Worm (Caenorhabditis elegans): ENCODE results near the gene F58F6.5.

F58F6.5 gene

ce11 chrIV:1349352-1349751 is 5.9 kb downstream of the F58F6.5 start:
- TF ChIP-seq aha-1 (tag), result peak; percentile 91
- TF ChIP-seq dpl-1 (GFP tag; optimal IDR thresholded peaks at IDR 0.05), result no peak

- TF ChIP-seq lsy-2 (tag; optimal IDR thresholded peaks at IDR 0.05) (no peak), aly-2 (tag; optimal IDR thresholded peaks at IDR 0.05) (no peak), lin-15B (tag; optimal IDR thresholded peaks at IDR 0.05) (no peak), nhr-237 (tag; optimal IDR thresholded peaks at IDR 0.05) (no peak), tra-1 (GFP tag; IDR thresholded peaks at IDR 0.05) (no peak), set-16 (GFP tag; IDR thresholded peaks at IDR 0.05) (peak; percentile 95), nhr-28 (tag; optimal IDR thresholded peaks at IDR 0.05) (no peak), T26A8.4 (GFP tag; IDR thresholded peaks at IDR 0.05) (0 out of 2 replicates have a peak, but pooled peaks have one; percentile 38), unc-130 (GFP tag; optimal IDR thresholded peaks at IDR 0.05) (no peak), arid-1 (GFP tag; conservative IDR thresholded peaks at IDR 0.05) (no peak), ces-1 (GFP tag; optimal IDR thresholded peaks at IDR 0.05) (no peak), Y75B8A.6 (GFP tag; IDR thresholded peaks at IDR 0.05) (no peak), spr-3 (GFP tag; optimal IDR thresholded peaks at IDR 0.05) (no peak), ama-1 (optimal IDR thresholded peaks at IDR 0.05) (peak; percentile 11), dve-1 (tag; optimal IDR thresholded peaks at IDR 0.05; ENCODE audit: insufficient read depth) (no peak), nhr-25 (tag; optimal IDR thresholded peaks at IDR 0.05; ENCODE audit: borderline replicate concordance, insufficient read depth) (no peak), jun-1 (tag; optimal IDR thresholded peaks at IDR 0.05) (no peak), sdz-12 (GFP tag; optimal IDR thresholded peaks at IDR 0.05) (peak; percentile 24), lir-3 (tag; optimal IDR thresholded peaks at IDR 0.05) (no peak), zfp-2 (tag; optimal IDR thresholded peaks at IDR 0.05) (no peak), F44E2.7 (GFP tag; IDR thresholded peaks at IDR 0.05) (peak; percentile 50; the same call in 1 of the 2 replicates), daf-8 (GFP tag; IDR thresholded peaks at IDR 0.05) (no peak), lin-13 (GFP tag; optimal IDR thresholded peaks at IDR 0.05) (no peak), unc-39 (tag; optimal IDR thresholded peaks at IDR 0.05) (no peak), lin-39 (tag; optimal IDR thresholded peaks at IDR 0.05) (no peak), hlh-30 (tag; optimal IDR thresholded peaks at IDR 0.05; ENCODE audit: insufficient read depth) (no peak), lin-38 (GFP tag; IDR thresholded peaks at IDR 0.05) (no peak), mes-2 (tag; optimal IDR thresholded peaks at IDR 0.05; ENCODE audit: poor library complexity, severe bottlenecking) (no peak), hif-1 (tag; optimal IDR thresholded peaks at IDR 0.05) (no peak), ZK546.5 (tag; optimal IDR thresholded peaks at IDR 0.05) (no peak), daf-19 (GFP tag; conservative IDR thresholded peaks at IDR 0.05) (no peak), hmg-1.1 (GFP tag; IDR thresholded peaks at IDR 0.05) (no peak), rbr-2 (tag; optimal IDR thresholded peaks at IDR 0.05) (no peak), Y5F2A.4 (GFP tag; optimal IDR thresholded peaks at IDR 0.05) (no peak)
Measured at ce11 chrIV:1353811-1354210, 10.3 kb downstream of the F58F6.5 start.

ce11 chrIV:1355147-1355546 is 11.7 kb downstream of the F58F6.5 start, which contains the start of gene col-104:
Gene col-104 (minus strand): TSS chrIV:1355305.
- 0 out of 2 replicates have a peak, but pooled peaks have one; percentile 32 for TF ChIP-seq F44E2.7 (GFP tag; IDR thresholded peaks at IDR 0.05)
- TF ChIP-seq lin-13 (GFP tag; optimal IDR thresholded peaks at IDR 0.05), result no peak
- 0 out of 2 replicates have a peak, but pooled peaks have one; percentile 18 for TF ChIP-seq lin-38 (GFP tag; IDR thresholded peaks at IDR 0.05)
- no peak for TF ChIP-seq php-3 (GFP tag; IDR thresholded peaks at IDR 0.05)
- TF ChIP-seq ztf-7 (tag; optimal IDR thresholded peaks at IDR 0.05), result no peak
- peak; percentile 33 for TF ChIP-seq ama-1 (optimal IDR thresholded peaks at IDR 0.05)
- no peak for TF ChIP-seq zip-2 (tag; optimal IDR thresholded peaks at IDR 0.05)
- no peak for TF ChIP-seq zag-1 (tag; optimal IDR thresholded peaks at IDR 0.05)
- no peak for TF ChIP-seq nhr-10 (tag; optimal IDR thresholded peaks at IDR 0.05)
- TF ChIP-seq nhr-102 (tag; optimal IDR thresholded peaks at IDR 0.05), result no peak
- TF ChIP-seq ceh-20 (GFP tag; IDR thresholded peaks at IDR 0.05), result no peak
- no peak for TF ChIP-seq ctbp-1 (GFP tag; IDR thresholded peaks at IDR 0.05)
- TF ChIP-seq egl-43 (GFP tag; IDR thresholded peaks at IDR 0.05), result 0 out of 2 replicates have a peak, but pooled peaks have one; percentile 12
- TF ChIP-seq lin-15B (tag; optimal IDR thresholded peaks at IDR 0.05), result no peak
- no peak for TF ChIP-seq lir-3 (tag; optimal IDR thresholded peaks at IDR 0.05)
- no peak for TF ChIP-seq nhr-76 (tag; optimal IDR thresholded peaks at IDR 0.05)
- TF ChIP-seq F26F4.8 (GFP tag; conservative IDR thresholded peaks at IDR 0.05), result no peak
- no peak for TF ChIP-seq nhr-6 (tag; optimal IDR thresholded peaks at IDR 0.05)
- no peak for TF ChIP-seq nhr-25 (tag; optimal IDR thresholded peaks at IDR 0.05; ENCODE audit: borderline replicate concordance, insufficient read depth)
- peak; percentile 36; the same call in 1 of the 2 replicates for TF ChIP-seq T26A8.4 (GFP tag; IDR thresholded peaks at IDR 0.05)
- peak; percentile 87 for TF ChIP-seq ceh-28 (tag; optimal IDR thresholded peaks at IDR 0.05)

Measured in whole organism, L4 larva.